Fruit fly (Drosophila melanogaster) whole organism: ENCODE measurements around the gene CG4098.

Experiments used
- Dll ChIP-seq: fragments of >200 bp; optimal IDR thresholded peaks from 2 replicates; lab custom pipeline; 2017
- EcR ChIP-seq, 2 experiments: fragments of >200 bp; optimal IDR thresholded peaks; 2 replicates each; lab custom pipeline; 2017; ENCODE audit warnings: missing biosample characterization in 2 of 2, missing genetic modification characterization in 2 of 2, missing genetic modification reagents in 2 of 2
- pan ChIP-seq: fragments of >200 bp; optimal IDR thresholded peaks from 2 replicates; lab custom pipeline; 2017

The CG4098 gene

DNA sequence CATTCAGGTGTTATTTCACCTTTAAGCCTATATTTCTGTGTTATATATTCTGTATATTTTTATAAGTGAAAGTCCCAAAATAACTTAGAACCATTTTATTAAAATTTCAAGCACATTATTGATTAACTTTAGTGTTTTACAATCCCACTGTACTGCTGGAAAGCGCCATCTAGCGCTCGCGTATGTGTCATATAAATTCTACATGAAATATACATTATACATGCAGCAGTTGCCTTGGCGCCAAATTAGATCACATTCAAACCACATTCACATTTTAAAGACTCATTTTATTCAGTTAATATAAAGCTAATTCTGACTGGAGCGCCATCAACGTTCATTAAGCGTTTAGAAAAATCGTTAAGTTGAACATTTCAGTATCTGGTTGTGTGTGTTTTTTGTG lies 45.8 kb downstream of the CG4098 start:
- TF ChIP-seq pan (lab: Kevin White, UChicago) (no peak), Dll (no peak), EcR (GFP tag; optimal IDR thresholded peaks at IDR 0.05; lab: Kevin White, UChicago) (no peak)
